Worm (Caenorhabditis elegans): ENCODE results near the gene odr-4.

odr-4 gene

DNA sequence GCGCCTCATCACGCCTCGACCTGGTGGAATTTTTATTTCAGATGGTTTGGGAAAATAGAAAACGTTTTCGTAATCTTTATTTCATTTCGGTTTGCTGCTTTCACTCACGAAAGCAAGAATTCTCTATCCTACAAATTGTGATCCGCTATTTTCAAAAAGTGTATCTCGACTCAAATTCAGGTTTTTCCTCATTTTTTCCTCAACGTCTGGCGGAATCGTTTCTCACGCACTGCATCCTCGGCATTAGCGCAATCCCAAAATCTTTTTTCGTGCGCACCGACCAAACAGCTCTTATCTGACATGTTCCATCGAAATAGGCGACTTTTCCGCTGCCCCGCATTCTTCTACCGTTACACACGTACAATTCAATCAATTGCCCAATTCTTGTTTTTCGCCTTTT lies 12.3 kb upstream of the odr-4 start, which contains the start of gene F37A4.3:
Gene F37A4.3, plus strand, starts transcription at position 301 of the 400 bp plus-strand sequence.
- TF ChIP-seq nhr-90 (tag; optimal IDR thresholded peaks at IDR 0.05), result no peak

DNA sequence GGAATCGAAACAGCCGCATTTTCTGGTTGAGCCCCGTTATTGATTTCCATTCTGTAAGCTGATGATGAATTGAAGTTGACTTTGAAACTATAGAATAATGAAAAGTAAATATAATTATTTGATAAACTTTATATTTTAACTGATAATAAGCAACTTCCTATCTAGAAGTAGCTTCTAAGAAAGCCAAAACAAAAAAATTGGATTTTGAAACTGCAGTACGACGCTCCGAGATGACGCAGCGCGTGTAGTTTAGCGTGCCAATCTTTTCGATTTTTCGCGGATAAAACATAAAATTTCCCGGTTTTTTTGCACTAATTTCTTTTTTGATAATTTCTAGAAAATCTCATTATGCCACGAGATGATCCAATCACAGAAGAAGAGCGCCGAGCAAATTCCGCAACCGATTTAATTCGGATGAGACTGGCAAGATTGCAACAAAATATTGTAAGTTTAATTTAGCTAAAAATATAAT lies 8.4 kb upstream of the odr-4 start, which contains the start of the genes bath-41 and F37A4.2:
Gene bath-41, minus strand, starts transcription at position 51 of the 472 bp plus-strand sequence.
Gene F37A4.2, plus strand, starts transcription at position 247 of the 472 bp plus-strand sequence.
- TF ChIP-seq cebp-1 (GFP tag; IDR thresholded peaks at IDR 0.05) (no peak), cebp-1 (tag; optimal IDR thresholded peaks at IDR 0.05) (no peak), madf-6 (GFP tag; IDR thresholded peaks at IDR 0.05) (peak; percentile 78), madf-8 (GFP tag; conservative IDR thresholded peaks at IDR 0.05) (0 out of 2 replicates have a peak, but pooled peaks have one; percentile 14), lin-35 (GFP tag; optimal IDR thresholded peaks at IDR 0.05) (peak in 1 of 3 experiments; percentile 21), snpc-1.1 (tag; optimal IDR thresholded peaks at IDR 0.05; ENCODE audit: insufficient read depth) (no peak), attf-3 (GFP tag; conservative IDR thresholded peaks at IDR 0.05) (peak; percentile 94), T26A5.8 (tag; optimal IDR thresholded peaks at IDR 0.05) (no peak), bed-1 (GFP tag; IDR thresholded peaks at IDR 0.05) (no peak), attf-6 (GFP tag; IDR thresholded peaks at IDR 0.05) (no peak), D2030.7 (GFP tag; IDR thresholded peaks at IDR 0.05) (no peak), efl-1 (GFP tag; optimal IDR thresholded peaks at IDR 0.05) (peak; percentile 82), hsf-1 (GFP tag; IDR thresholded peaks at IDR 0.05) (peak; percentile 72), dpl-1 (GFP tag; optimal IDR thresholded peaks at IDR 0.05) (peak; percentile 53), xnd-1 (tag; optimal IDR thresholded peaks at IDR 0.05) (peak; percentile 32)

DNA sequence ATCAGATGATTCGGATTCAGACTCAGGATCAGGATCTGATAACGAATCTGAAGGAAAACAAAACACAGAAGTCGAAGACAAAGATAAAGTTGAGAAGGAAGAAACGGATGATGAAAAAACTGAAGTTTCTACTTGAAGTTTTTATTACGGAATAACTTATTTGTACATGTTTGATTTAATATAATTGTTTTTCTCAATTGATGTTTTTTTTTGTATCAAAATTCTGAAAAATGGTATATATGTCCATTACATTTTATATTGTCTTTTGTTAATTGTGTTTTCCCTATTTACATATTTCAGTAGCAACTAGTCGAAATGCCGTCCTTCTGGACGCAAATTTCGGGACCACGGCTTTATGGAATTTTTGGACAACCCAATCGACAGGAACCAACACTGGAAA lies 7.5 kb upstream of the odr-4 start, which contains the start of gene F37A4.1:
Gene F37A4.1, plus strand, starts transcription at position 301 of the 400 bp plus-strand sequence.
- TF ChIP-seq attf-3 (GFP tag; conservative IDR thresholded peaks at IDR 0.05) (0 out of 2 replicates have a peak, but pooled peaks have one; percentile 43), ztf-26 (tag; optimal IDR thresholded peaks at IDR 0.05) (no peak), mcd-1 (GFP tag; IDR thresholded peaks at IDR 0.05) (no peak), him-1 (tag; optimal IDR thresholded peaks at IDR 0.05) (no peak), Y95B8A.8 (GFP tag; IDR thresholded peaks at IDR 0.05) (no peak), ceh-91 (GFP tag; IDR thresholded peaks at IDR 0.05) (no peak), snpc-1.3 (tag; optimal IDR thresholded peaks at IDR 0.05; ENCODE audit: insufficient read depth) (no peak)

DNA sequence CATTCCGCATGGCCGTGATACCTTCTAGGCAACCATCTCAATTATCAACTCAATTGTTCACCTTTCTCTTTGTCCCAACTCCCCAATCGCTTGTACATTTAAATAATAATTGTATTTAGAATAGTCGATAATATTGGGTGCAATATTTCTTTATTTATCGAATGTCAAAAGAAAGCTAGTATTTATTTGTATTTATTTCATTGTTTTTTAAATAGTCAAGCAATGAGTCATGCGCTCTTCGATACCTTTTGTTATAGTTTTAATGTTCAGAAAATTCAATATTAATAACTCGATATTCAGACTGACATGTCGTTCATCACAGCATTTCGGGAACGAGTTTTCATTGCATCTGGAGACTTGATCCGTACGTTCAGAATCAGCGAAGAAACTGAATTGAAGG lies 5.1 kb upstream of the odr-4 start, which contains the start of gene wdr-4:
Gene wdr-4, plus strand, starts transcription at position 301 of the 400 bp plus-strand sequence.
- TF ChIP-seq T26A5.8 (tag; optimal IDR thresholded peaks at IDR 0.05), result no peak

DNA sequence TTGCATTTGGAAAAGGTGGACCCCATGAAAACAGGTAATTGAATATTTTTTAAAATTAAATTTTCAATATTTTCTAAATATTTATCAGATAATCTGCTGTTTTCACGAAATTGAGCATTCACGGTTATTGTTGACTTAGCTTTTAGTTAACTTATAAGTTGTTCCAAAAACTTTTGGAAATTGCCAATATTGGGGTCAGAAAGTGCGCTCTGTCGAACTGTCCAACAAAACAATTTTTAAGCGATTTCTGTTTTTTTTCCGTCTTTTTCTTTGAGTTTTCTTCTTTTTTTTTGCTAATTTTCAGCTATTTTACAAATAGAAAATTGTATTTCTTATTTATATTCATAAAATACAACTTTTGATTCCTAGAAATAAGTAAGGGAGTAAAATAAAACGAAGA lies 685 bp downstream of the odr-4 start:
- TF ChIP-seq mcd-1 (GFP tag; IDR thresholded peaks at IDR 0.05), result 0 out of 2 replicates have a peak, but pooled peaks have one; percentile 15
- TF ChIP-seq snpc-3.4 (tag; optimal IDR thresholded peaks at IDR 0.05), result no peak

DNA sequence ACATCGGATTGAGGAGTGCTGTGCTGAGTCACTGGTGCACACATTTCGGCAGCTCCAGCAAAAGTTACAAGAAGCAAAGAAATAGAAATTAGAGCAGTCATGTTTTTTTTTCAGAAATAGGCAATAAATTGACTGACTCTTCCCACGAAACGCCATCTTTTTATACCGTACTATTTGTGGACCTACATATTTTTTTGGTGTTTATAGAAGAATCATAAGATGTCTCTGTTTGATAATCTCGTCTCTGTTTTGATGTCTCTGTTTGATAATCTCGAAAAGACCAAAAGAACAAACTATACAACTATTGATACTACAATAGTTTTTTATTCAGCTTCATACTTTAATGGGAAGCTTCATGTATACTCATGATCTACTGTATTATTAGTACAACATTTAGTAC lies 3.8 kb downstream of the odr-4 start, which contains the start of gene Y102E9.3:
Gene Y102E9.3, minus strand, starts transcription at position 101 of the 400 bp plus-strand sequence.
- TF ChIP-seq nhr-179 (tag; optimal IDR thresholded peaks at IDR 0.05) (no peak), nhr-27 (tag; optimal IDR thresholded peaks at IDR 0.05) (no peak), Y67H2A.10 (GFP tag; conservative IDR thresholded peaks at IDR 0.05) (no peak), ztf-22 (GFP tag; optimal IDR thresholded peaks at IDR 0.05) (no peak), nfyb-1 (GFP tag; IDR thresholded peaks at IDR 0.05) (no peak)
